Fruit fly (Drosophila melanogaster): Measurements from ENCODE around the gene CG12531.
A peak's percentile ranks its signal among the peaks of the same experiment; 100 is the strongest.

The CG12531 gene

DNA sequence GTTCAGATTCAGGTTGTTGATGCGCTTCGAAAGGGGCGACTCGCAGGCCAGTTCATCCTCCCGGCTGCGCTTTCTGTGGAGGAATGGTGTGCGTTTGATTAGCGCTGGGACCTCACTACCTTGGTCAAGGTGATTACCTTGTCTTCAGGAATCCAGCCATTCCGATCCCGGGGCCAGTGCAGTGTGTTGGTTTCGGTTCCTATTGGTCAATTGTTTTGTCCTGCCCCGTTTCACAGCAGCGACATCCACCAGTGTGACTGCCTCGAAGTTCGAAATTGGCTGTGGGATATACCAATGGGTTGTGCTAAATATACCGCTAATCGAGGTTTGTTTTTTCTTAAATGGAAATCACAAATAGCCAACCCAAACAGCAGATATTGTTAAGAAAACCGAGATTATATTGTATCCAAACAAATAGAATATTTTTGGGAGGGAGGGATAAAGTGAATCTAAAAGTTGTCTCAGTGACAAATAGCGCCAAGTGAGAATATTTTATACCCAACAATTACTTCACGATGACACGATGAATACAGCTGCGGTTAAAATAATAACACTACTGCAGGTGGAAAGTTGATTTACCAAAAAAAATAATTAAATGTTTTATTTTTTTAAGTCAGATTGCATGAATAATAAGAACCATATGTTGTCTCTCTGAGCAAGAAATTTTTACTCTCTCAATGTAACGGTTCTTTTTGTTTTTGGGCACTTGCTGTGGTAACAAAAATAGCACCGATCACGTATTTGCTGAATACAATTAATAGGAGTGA is 23.7 kb upstream of the CG12531 start, which contains the start of gene CG14229 (continued):
- TF ChIP-seq Meics (GFP tag; optimal IDR thresholded peaks at IDR 0.05) (peak; percentile 8), pho (GFP tag; optimal IDR thresholded peaks at IDR 0.05) (no peak), tgo (GFP tag; IDR thresholded peaks at IDR 0.05) (peak; percentile 33; the same call in 1 of the 3 replicates), Awh (GFP tag; IDR thresholded peaks at IDR 0.05) (0 out of 2 replicates have a peak, but pooled peaks have one; percentile 24), gce (GFP tag; IDR thresholded peaks at IDR 0.05) (0 out of 3 replicates have a peak, but pooled peaks have one; percentile 23), sisA (GFP tag; IDR thresholded peaks at IDR 0.05) (peak; percentile 44), BtbVII (GFP tag; optimal IDR thresholded peaks at IDR 0.05) (no peak), Sry-δ (GFP tag; optimal IDR thresholded peaks at IDR 0.05) (peak; percentile 3), ind (GFP tag; optimal IDR thresholded peaks at IDR 0.05) (peak; percentile 26), CG2678 (tag; optimal IDR thresholded peaks at IDR 0.05) (peak; percentile 7), bab2 (GFP tag; optimal IDR thresholded peaks at IDR 0.05) (no peak), Fer2 (tag; optimal IDR thresholded peaks at IDR 0.05) (no peak), otp (GFP tag; IDR thresholded peaks at IDR 0.05) (0 out of 3 replicates have a peak, but pooled peaks have one; percentile 21), CG34422 (GFP tag; IDR thresholded peaks at IDR 0.05) (0 out of 3 replicates have a peak, but pooled peaks have one; percentile 12), CG1603 (tag; optimal IDR thresholded peaks at IDR 0.05) (peak; percentile 9), CG11696 (GFP tag; IDR thresholded peaks at IDR 0.05) (peak; percentile 82), Six4 (GFP tag; optimal IDR thresholded peaks at IDR 0.05) (peak; percentile 12), exex (tag; optimal IDR thresholded peaks at IDR 0.05) (no peak), corto (GFP tag; optimal IDR thresholded peaks at IDR 0.05) (no peak), CG15269 (tag; optimal IDR thresholded peaks at IDR 0.05) (peak; percentile 2), CG4820 (GFP tag; optimal IDR thresholded peaks at IDR 0.05) (no peak), fd3F (GFP tag; optimal IDR thresholded peaks at IDR 0.05) (no peak), dmrt99B (tag; optimal IDR thresholded peaks at IDR 0.05) (peak; percentile 7), sqz (GFP tag; optimal IDR thresholded peaks at IDR 0.05) (no peak), tna (GFP tag; IDR thresholded peaks at IDR 0.05; ENCODE audit: partially characterized antibody) (no peak), ro (GFP tag; IDR thresholded peaks at IDR 0.05) (no peak), CG6175 (GFP tag; IDR thresholded peaks at IDR 0.05) (no peak), CG18764 (GFP tag; optimal IDR thresholded peaks at IDR 0.05) (no peak), phol (tag; optimal IDR thresholded peaks at IDR 0.05) (peak; percentile 3), GATAe (GFP tag; conservative IDR thresholded peaks at IDR 0.05) (no peak), amos (GFP tag; IDR thresholded peaks at IDR 0.05; ENCODE audit: partially characterized antibody) (0 out of 2 replicates have a peak, but pooled peaks have one; percentile 16), Dip3 (GFP tag; optimal IDR thresholded peaks at IDR 0.05) (no peak), vvl (GFP tag; IDR thresholded peaks at IDR 0.05) (peak; percentile 23; the same call in 1 of the 2 replicates)

DNA sequence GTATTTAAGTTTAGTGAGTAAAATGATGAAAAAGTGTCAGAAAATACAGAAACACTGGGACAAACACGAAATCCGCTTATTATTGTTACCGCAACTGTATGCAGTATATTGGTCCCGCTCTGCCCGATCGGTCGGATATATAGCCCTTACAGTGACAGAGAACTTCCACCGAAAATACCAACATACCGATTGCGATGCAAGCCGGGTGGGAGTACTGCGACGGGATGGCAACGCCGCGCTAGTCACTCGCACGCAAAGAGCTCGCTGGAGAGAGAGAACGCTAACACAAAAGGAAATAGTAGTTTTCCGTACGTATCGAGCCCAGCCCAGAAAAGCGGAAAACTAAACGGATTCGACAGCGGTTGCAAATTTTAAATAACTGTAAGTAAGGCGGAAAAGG is 21.9 kb upstream of the CG12531 start, which contains the start of gene Cdc42:
Gene Cdc42, plus strand, starts transcription at position 247 of the 400 bp plus-strand sequence.
- TF ChIP-seq knrl (GFP tag; IDR thresholded peaks at IDR 0.05; ENCODE audit: partially characterized antibody), result 0 out of 3 replicates have a peak, but pooled peaks have one; percentile 11
- TF ChIP-seq row (GFP tag; IDR thresholded peaks at IDR 0.05), result peak; percentile 69
- peak; percentile 3; the same call in 1 of the 2 replicates for TF ChIP-seq H2.0 (GFP tag; IDR thresholded peaks at IDR 0.05)
- TF ChIP-seq stwl (tag; optimal IDR thresholded peaks at IDR 0.05), result peak; percentile 32
- TF ChIP-seq CG9932 (GFP tag; IDR thresholded peaks at IDR 0.05), result peak; percentile 41; the same call in 1 of the 2 replicates
- no peak for TF ChIP-seq D (optimal IDR thresholded peaks at IDR 0.05)
- TF ChIP-seq D (GFP tag; optimal IDR thresholded peaks at IDR 0.05), result no peak
- TF ChIP-seq Trl (optimal IDR thresholded peaks at IDR 0.05), result peak in 1 of 2 experiments; percentile 35
- no peak for TF ChIP-seq Trl (GFP tag; optimal IDR thresholded peaks at IDR 0.05)
- no peak for TF ChIP-seq zen2 (GFP tag; IDR thresholded peaks at IDR 0.05; ENCODE audit: partially characterized antibody)
- TF ChIP-seq zfh2 (GFP tag; optimal IDR thresholded peaks at IDR 0.05), result peak; percentile 6
- TF ChIP-seq Dref (GFP tag; IDR thresholded peaks at IDR 0.05), result peak; percentile 43
- TF ChIP-seq ken (GFP tag; IDR thresholded peaks at IDR 0.05), result no peak
- peak; percentile 2 for TF ChIP-seq sd (tag; optimal IDR thresholded peaks at IDR 0.05)
- 0 out of 2 replicates have a peak, but pooled peaks have one; percentile 13 for TF ChIP-seq Scr (GFP tag; IDR thresholded peaks at IDR 0.05; ENCODE audit: partially characterized antibody)
- TF ChIP-seq CG15514 (GFP tag; optimal IDR thresholded peaks at IDR 0.05), result peak; percentile 42
- peak; percentile 48 for TF ChIP-seq MESR4 (GFP tag; optimal IDR thresholded peaks at IDR 0.05)
- TF ChIP-seq Bgb (GFP tag; IDR thresholded peaks at IDR 0.05; ENCODE audit: partially characterized antibody), result 0 out of 2 replicates have a peak, but pooled peaks have one; percentile 6
